Worm (Caenorhabditis elegans) whole organism, L2 larva: ENCODE results near the gene ttr-39.

Experiments
- ceh-82 ChIP-seq: fragments of 150-350 bp; optimal IDR thresholded peaks from 2 replicates; lab custom pipeline; 2014; ENCODE audit warnings: missing biosample characterization, missing genetic modification characterization
- elt-1 ChIP-seq: fragments of 150-350 bp; optimal IDR thresholded peaks from 2 replicates; lab custom pipeline; 2014; ENCODE audit warnings: missing biosample characterization, missing genetic modification characterization
- lin-13 ChIP-seq: fragments of 150-350 bp; optimal IDR thresholded peaks from 2 replicates; lab custom pipeline; 2014; ENCODE audit warnings: missing biosample characterization, missing genetic modification reagents, missing genetic modification characterization
- nhr-237 ChIP-seq: fragments of 150-350 bp; optimal IDR thresholded peaks from 2 replicates; lab custom pipeline; 2014; ENCODE audit warnings: missing biosample characterization, missing genetic modification characterization

DNA sequence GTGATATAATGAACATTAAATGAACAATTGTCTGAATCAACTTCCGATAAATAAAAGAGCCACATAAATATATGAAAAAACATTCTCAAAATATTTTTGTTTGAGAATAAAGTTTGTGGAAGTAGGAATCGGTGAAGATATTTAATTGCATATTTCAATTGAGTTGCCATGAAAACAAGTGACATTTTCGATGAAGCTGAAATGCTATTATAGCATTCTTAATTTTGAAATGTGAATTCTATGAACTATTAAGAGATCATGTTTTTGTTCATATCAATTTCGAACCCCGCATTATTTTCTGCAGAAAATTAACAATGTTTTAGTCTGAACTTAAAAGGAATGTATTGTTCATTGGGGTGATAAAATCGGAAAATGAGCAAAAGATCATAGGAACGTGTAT, 32.5 kb upstream of the ttr-39 start, which contains the start of gene irld-21:
- TF ChIP-seq lin-13 (GFP tag; lab: Kevin White, UChicago) (no peak), nhr-237 (no peak), ceh-82 (tag; lab: Kevin White, UChicago) (no peak), elt-1 (tag; lab: Kevin White, UChicago) (no peak)
